Fruit fly (Drosophila melanogaster) whole organism, embryonic: ENCODE results near the gene CG12253.
A peak's percentile ranks its signal among the peaks of the same experiment; 100 is the strongest.

Source experiments
- Abd-B ChIP-seq: fragments of 200-800 bp; sonication (Bioruptor generic); optimal IDR thresholded peaks from 2 replicates; lab custom pipeline; 2018; ENCODE audit warnings: missing biosample characterization, mild to moderate bottlenecking, missing genetic modification characterization, moderate library complexity
- CG11085 ChIP-seq: fragments of 200-800 bp; sonication (Bioruptor generic); IDR thresholded peaks from 2 replicates; pipeline ENCODE4 v1.3.6; 2022; ENCODE audit warnings: missing biosample characterization, missing genetic modification characterization
- CG11695 ChIP-seq: fragments of 200-800 bp; sonication (Bioruptor generic); IDR thresholded peaks from 3 replicates; pipeline ENCODE4 v1.3.6; 2022; ENCODE audit warnings: missing biosample characterization, missing genetic modification characterization
- CG11696 ChIP-seq: fragments of 200-800 bp; sonication (Bioruptor generic); IDR thresholded peaks from 2 replicates; pipeline ENCODE4 v1.3.6; 2022; ENCODE audit warnings: missing biosample characterization, missing genetic modification characterization
- CG1233 ChIP-seq: fragments of 200-800 bp; sonication (Bioruptor generic); optimal IDR thresholded peaks from 4 replicates; lab custom pipeline; 2018; ENCODE audit warnings: missing biosample characterization, mild to moderate bottlenecking, missing genetic modification characterization
- CG12942 ChIP-seq: fragments of 200-800 bp; sonication (Bioruptor generic); optimal IDR thresholded peaks from 3 replicates; lab custom pipeline; 2016; ENCODE audit warnings: missing biosample characterization, missing genetic modification characterization
- CG14014 ChIP-seq: fragments of 200-800 bp; sonication (Bioruptor generic); IDR thresholded peaks from 2 replicates; pipeline ENCODE4 v1.3.6; 2022; ENCODE audit warnings: missing biosample characterization, missing genetic modification characterization
- CG14050 ChIP-seq: fragments of 200-800 bp; sonication (Bioruptor generic); IDR thresholded peaks from 3 replicates; pipeline ENCODE4 v1.3.6; 2022; ENCODE audit warnings: missing biosample characterization, missing genetic modification characterization
- CG15269 ChIP-seq: fragments of 200-800 bp; sonication (Bioruptor generic); optimal IDR thresholded peaks from 2 replicates; lab custom pipeline; 2018; ENCODE audit warnings: missing biosample characterization, mild to moderate bottlenecking, missing genetic modification characterization, moderate library complexity
- CG15514 ChIP-seq: fragments of 200-800 bp; sonication (Bioruptor generic); optimal IDR thresholded peaks from 3 replicates; lab custom pipeline; 2017; ENCODE audit warnings: missing biosample characterization, missing genetic modification characterization, mild to moderate bottlenecking, moderate library complexity, missing genetic modification reagents
- CG17328 ChIP-seq: fragments of 200-800 bp; sonication (Bioruptor generic); IDR thresholded peaks from 2 replicates; pipeline ENCODE4 v1.3.6; 2022; ENCODE audit warnings: missing biosample characterization, missing genetic modification characterization
- CG18011 ChIP-seq: fragments of 200-800 bp; sonication (Bioruptor generic); optimal IDR thresholded peaks from 2 replicates; lab custom pipeline; 2017; ENCODE audit warnings: missing biosample characterization, missing genetic modification characterization, mild to moderate bottlenecking, moderate library complexity, missing genotype
- CG18619 ChIP-seq: fragments of 200-800 bp; sonication (Bioruptor generic); optimal IDR thresholded peaks from 3 replicates; lab custom pipeline; 2017; ENCODE audit warnings: missing biosample characterization, mild to moderate bottlenecking, missing genetic modification characterization
- CG31388 ChIP-seq: fragments of 200-800 bp; sonication (Bioruptor generic); optimal IDR thresholded peaks from 2 replicates; lab custom pipeline; 2016; ENCODE audit warnings: missing biosample characterization, missing genetic modification characterization
- CG31441 ChIP-seq: fragments of 200-800 bp; sonication (Bioruptor generic); IDR thresholded peaks from 2 replicates; pipeline ENCODE4 v1.3.6; 2022; ENCODE audit warnings: missing biosample characterization, missing genetic modification characterization
- CG32772 ChIP-seq: fragments of 200-800 bp; sonication (Bioruptor generic); IDR thresholded peaks from 2 replicates; pipeline ENCODE4 v1.3.6; 2022; ENCODE audit warnings: missing biosample characterization, missing genetic modification characterization
- CG6765 ChIP-seq: fragments of 200-800 bp; sonication (Bioruptor generic); optimal IDR thresholded peaks from 3 replicates; lab custom pipeline; 2017; ENCODE audit warnings: missing biosample characterization, mild to moderate bottlenecking, missing genetic modification characterization
- CG9817 ChIP-seq: fragments of 200-800 bp; sonication (Bioruptor generic); optimal IDR thresholded peaks from 2 replicates; lab custom pipeline; 2018; ENCODE audit warnings: missing biosample characterization, mild to moderate bottlenecking, missing genetic modification characterization, moderate library complexity
- CG9932 ChIP-seq: fragments of 200-800 bp; sonication (Bioruptor generic); IDR thresholded peaks from 2 replicates; pipeline ENCODE4 v1.3.6; 2022; ENCODE audit warnings: missing biosample characterization, missing genetic modification characterization
- CkIIα-i1 ChIP-seq: fragments of 200-800 bp; sonication (Bioruptor generic); IDR thresholded peaks from 2 replicates; pipeline ENCODE4 v1.3.6; 2022; ENCODE audit warnings: missing biosample characterization, missing genetic modification characterization
- D ChIP-seq, 2 experiments: fragments of 200-800 bp in 1 of 2; fragments of >200 bp in 1 of 2; sonication (Bioruptor generic) in 1 of 2; optimal IDR thresholded peaks; 2 replicates in 1 of 2; 3 replicates in 1 of 2; lab custom pipeline; 2017; ENCODE audit warnings: mild to moderate bottlenecking in 1 of 2, missing biosample characterization in 1 of 2, missing genetic modification characterization in 1 of 2, missing genetic modification reagents in 1 of 2
- Dbx ChIP-seq: fragments of 200-800 bp; sonication (Bioruptor generic); IDR thresholded peaks from 3 replicates; pipeline ENCODE4 v1.3.6; 2022; ENCODE audit warnings: missing biosample characterization, missing genetic modification characterization
- Fer1 ChIP-seq: fragments of 200-800 bp; sonication (Bioruptor generic); optimal IDR thresholded peaks from 2 replicates; lab custom pipeline; 2017; ENCODE audit warnings: missing biosample characterization, mild to moderate bottlenecking, missing genetic modification characterization
- Fer3 ChIP-seq: fragments of 200-800 bp; sonication (Bioruptor generic); optimal IDR thresholded peaks from 2 replicates; lab custom pipeline; 2018; ENCODE audit warnings: missing biosample characterization, mild to moderate bottlenecking, missing genetic modification characterization, moderate library complexity
- HLH54F ChIP-seq: fragments of 200-800 bp; sonication (Bioruptor generic); optimal IDR thresholded peaks from 3 replicates; lab custom pipeline; 2016; ENCODE audit warnings: missing biosample characterization, missing genetic modification characterization
- Hsf ChIP-seq: fragments of 200-800 bp; sonication (Bioruptor generic); optimal IDR thresholded peaks from 3 replicates; lab custom pipeline; 2016; ENCODE audit warnings: missing biosample characterization, missing genetic modification characterization
- Mad ChIP-seq: fragments of 200-800 bp; sonication (Bioruptor generic); optimal IDR thresholded peaks from 2 replicates; lab custom pipeline; 2016; ENCODE audit warnings: missing biosample characterization, missing genetic modification characterization
- Myb ChIP-seq: fragments of 200-800 bp; sonication (Bioruptor generic); optimal IDR thresholded peaks from 2 replicates; lab custom pipeline; 2016; ENCODE audit warnings: missing biosample characterization, missing genetic modification characterization
- Nf-YC ChIP-seq: fragments of 200-800 bp; optimal IDR thresholded peaks from 3 replicates; lab custom pipeline; 2019; ENCODE audit warnings: missing biosample characterization, mild to moderate bottlenecking, missing genetic modification characterization, moderate library complexity
- Side ChIP-seq: fragments of 200-800 bp; sonication (Bioruptor generic); optimal IDR thresholded peaks from 2 replicates; lab custom pipeline; 2016; ENCODE audit warnings: missing biosample characterization, missing genetic modification characterization
- YL-1 ChIP-seq: fragments of 200-800 bp; sonication (Bioruptor generic); optimal IDR thresholded peaks from 3 replicates; lab custom pipeline; 2017; ENCODE audit warnings: missing biosample characterization, mild to moderate bottlenecking, missing genetic modification characterization
- bowl ChIP-seq: fragments of 200-800 bp; sonication (Bioruptor generic); IDR thresholded peaks from 2 replicates; pipeline ENCODE4 v1.3.6; 2022; ENCODE audit warnings: missing biosample characterization, missing genetic modification characterization
- bsh ChIP-seq, 2 experiments: fragments of 200-800 bp; sonication (Bioruptor generic); optimal IDR thresholded peaks; 2 replicates each; lab custom pipeline; 2017 to 2018; ENCODE audit warnings: mild to moderate bottlenecking in 2 of 2, missing biosample characterization in 2 of 2, missing genetic modification characterization in 2 of 2, moderate library complexity in 1 of 2
- cwo ChIP-seq: fragments of 200-800 bp; sonication (Bioruptor generic); optimal IDR thresholded peaks from 3 replicates; lab custom pipeline; 2017; ENCODE audit warnings: missing biosample characterization, missing genetic modification characterization, mild to moderate bottlenecking, moderate library complexity, missing genetic modification reagents
- da ChIP-seq: fragments of 200-800 bp; sonication (Bioruptor generic); optimal IDR thresholded peaks from 2 replicates; lab custom pipeline; 2016; ENCODE audit warnings: missing biosample characterization, missing genetic modification characterization
- fd102C ChIP-seq: fragments of 200-800 bp; sonication (Bioruptor generic); optimal IDR thresholded peaks from 2 replicates; lab custom pipeline; 2018; ENCODE audit warnings: missing biosample characterization, mild to moderate bottlenecking, missing genetic modification characterization, moderate library complexity
- grau ChIP-seq: fragments of 200-800 bp; optimal IDR thresholded peaks from 3 replicates; lab custom pipeline; 2019; ENCODE audit warnings: missing biosample characterization, mild to moderate bottlenecking, missing genetic modification characterization, moderate library complexity
- lab ChIP-seq: fragments of 200-800 bp; sonication (Bioruptor generic); optimal IDR thresholded peaks from 3 replicates; lab custom pipeline; 2017; ENCODE audit warnings: missing biosample characterization, missing genetic modification characterization, mild to moderate bottlenecking, moderate library complexity, missing genetic modification reagents
- lbe ChIP-seq: fragments of 200-800 bp; sonication (Bioruptor generic); optimal IDR thresholded peaks from 2 replicates; lab custom pipeline; 2016; ENCODE audit warnings: missing biosample characterization, mild to moderate bottlenecking, missing genetic modification characterization
- lilli ChIP-seq: fragments of 200-800 bp; sonication (Bioruptor generic); optimal IDR thresholded peaks from 3 replicates; lab custom pipeline; 2016; ENCODE audit warnings: missing biosample characterization, missing genetic modification characterization
- p53 ChIP-seq: fragments of 200-800 bp; sonication (Bioruptor generic); optimal IDR thresholded peaks from 2 replicates; lab custom pipeline; 2016; ENCODE audit warnings: missing biosample characterization, missing genetic modification characterization
- pan ChIP-seq, 4 experiments: fragments of >200 bp in 3 of 4; fragments of 200-800 bp in 1 of 4; sonication (Bioruptor generic) in 1 of 4; optimal IDR thresholded peaks in 3 of 4; IDR thresholded peaks in 1 of 4; 2 replicates each; pipeline versions ENCODE4 v1.3.6 to Lab custom; 2017 to 2022; ENCODE audit warnings: missing biosample characterization in 2 of 4, missing genetic modification characterization in 2 of 4, mixed read lengths in 1 of 4
- pnt ChIP-seq: fragments of 200-800 bp; sonication (Bioruptor generic); optimal IDR thresholded peaks from 3 replicates; lab custom pipeline; 2016; ENCODE audit warnings: missing biosample characterization, missing genetic modification characterization
- row ChIP-seq: fragments of 200-800 bp; sonication (Bioruptor generic); IDR thresholded peaks from 3 replicates; pipeline ENCODE4 v1.3.6; 2022; ENCODE audit warnings: missing biosample characterization, missing genetic modification characterization
- scrt ChIP-seq: fragments of 200-800 bp; sonication (Bioruptor generic); optimal IDR thresholded peaks from 2 replicates; lab custom pipeline; 2018; ENCODE audit warnings: missing biosample characterization, mild to moderate bottlenecking, missing genetic modification characterization, moderate library complexity
- sens ChIP-seq: fragments of 200-800 bp; sonication (Bioruptor generic); peaks from one replicate; lab custom pipeline; 2016; ENCODE audit warnings: missing biosample characterization, missing genetic modification characterization
- sna ChIP-seq: fragments of 200-800 bp; sonication (Bioruptor generic); IDR thresholded peaks from 2 replicates; pipeline ENCODE4 v1.3.6; 2022; ENCODE audit warnings: missing biosample characterization, missing genetic modification characterization; ENCODE audit not compliant: partially characterized antibody
- so ChIP-seq: fragments of 200-800 bp; sonication (Bioruptor generic); IDR thresholded peaks from 3 replicates; pipeline ENCODE4 v1.3.6; 2022; ENCODE audit warnings: missing biosample characterization, missing genetic modification characterization
- tap ChIP-seq: fragments of 200-800 bp; optimal IDR thresholded peaks from 3 replicates; lab custom pipeline; 2019; ENCODE audit warnings: missing biosample characterization, mild to moderate bottlenecking, missing genetic modification characterization, moderate library complexity
- trem ChIP-seq: fragments of 200-800 bp; optimal IDR thresholded peaks from 3 replicates; lab custom pipeline; 2019; ENCODE audit warnings: missing biosample characterization, mild to moderate bottlenecking, missing genetic modification characterization, moderate library complexity

Gene CG12253

dm6 chr2L:10986138-10986537, 1.5 kb upstream of the CG12253 start (continued):
- TF ChIP-seq pnt, result no peak
- TF ChIP-seq CG32772, result peak; percentile 63; the same call in 1 of the 2 replicates
- TF ChIP-seq HLH54F, result no peak
- TF ChIP-seq row, result peak; percentile 30; the same call in 1 of the 3 replicates
- no peak for TF ChIP-seq CG9817 (tag; lab: Kevin White, UChicago)
- peak; percentile 17 for TF ChIP-seq lbe
- no peak for TF ChIP-seq CG15514 (GFP tag; lab: Kevin White, UChicago)
- TF ChIP-seq Hsf (GFP tag; lab: Kevin White, UChicago), result no peak
- no peak for TF ChIP-seq fd102C (GFP tag; lab: Kevin White, UChicago)
- peak; percentile 42 for TF ChIP-seq Fer3 (tag; lab: Kevin White, UChicago)
- peak; percentile 1 for TF ChIP-seq lilli (GFP tag; lab: Kevin White, UChicago)
- no peak for TF ChIP-seq Mad
- peak; percentile 69 for TF ChIP-seq CG14014
- peak; percentile 75 for TF ChIP-seq cwo (GFP tag; lab: Kevin White, UChicago)
- TF ChIP-seq Nf-YC, result no peak
- peak; percentile 14 for TF ChIP-seq CG1233 (GFP tag; lab: Kevin White, UChicago)
- no peak for TF ChIP-seq CG15269 (tag; lab: Kevin White, UChicago)
- peak; percentile 89 for TF ChIP-seq sens
- no peak for TF ChIP-seq CG17328 (GFP tag; lab: Robert Waterston, UW)
- peak; percentile 6 for TF ChIP-seq scrt
- TF ChIP-seq CG11695 (GFP tag; lab: Robert Waterston, UW), result peak; percentile 58; the same call in 1 of the 3 replicates
- no peak for TF ChIP-seq D (optimal IDR thresholded peaks at IDR 0.05; lab: Kevin White, UChicago)
- TF ChIP-seq D (GFP tag; optimal IDR thresholded peaks at IDR 0.05; lab: Kevin White, UChicago), result peak; percentile 40
- TF ChIP-seq CkIIα-i1, result no peak
- TF ChIP-seq sna (GFP tag; lab: Robert Waterston, UW), result no peak
- no peak for TF ChIP-seq pan (optimal IDR thresholded peaks at IDR 0.05; lab: Kevin White, UChicago)
- peak in 1 of 2 experiments; percentile 82 for TF ChIP-seq pan (GFP tag; optimal IDR thresholded peaks at IDR 0.05 in 1 of 2, IDR thresholded peaks at IDR 0.05 in 1 of 2)
- TF ChIP-seq grau (tag; lab: Kevin White, UChicago), result no peak
- no peak for TF ChIP-seq CG12942
- 0 out of 3 replicates have a peak, but pooled peaks have one; percentile 62 for TF ChIP-seq so (GFP tag; lab: Robert Waterston, UW)
- no peak for TF ChIP-seq p53 (GFP tag; lab: Kevin White, UChicago)
- TF ChIP-seq Side (GFP tag; lab: Kevin White, UChicago), result no peak
- no peak for TF ChIP-seq tap
- TF ChIP-seq CG14050 (GFP tag; lab: Robert Waterston, UW), result no peak
- no peak for TF ChIP-seq Abd-B (GFP tag; lab: Kevin White, UChicago)
- TF ChIP-seq Dbx, result no peak
- TF ChIP-seq Fer1 (GFP tag; lab: Kevin White, UChicago), result peak; percentile 47
- peak in 1 of 2 experiments; percentile 31 for TF ChIP-seq bsh (GFP tag; optimal IDR thresholded peaks at IDR 0.05; lab: Kevin White, UChicago)
- peak; percentile 68 for TF ChIP-seq CG11696 (GFP tag; lab: Robert Waterston, UW)
- TF ChIP-seq lab, result no peak
- TF ChIP-seq bowl, result 0 out of 2 replicates have a peak, but pooled peaks have one; percentile 9
- peak; percentile 18 for TF ChIP-seq trem (tag; lab: Kevin White, UChicago)
- TF ChIP-seq CG6765 (GFP tag; lab: Kevin White, UChicago), result no peak
- TF ChIP-seq CG31388, result no peak
- TF ChIP-seq CG18619 (GFP tag; lab: Kevin White, UChicago), result no peak
- no peak for TF ChIP-seq Myb (GFP tag; lab: Kevin White, UChicago)
- TF ChIP-seq CG18011 (GFP tag; lab: Kevin White, UChicago), result no peak
- no peak for TF ChIP-seq da (GFP tag; lab: Kevin White, UChicago)
- TF ChIP-seq YL-1 (GFP tag; lab: Kevin White, UChicago), result no peak
- no peak for TF ChIP-seq CG11085 (GFP tag; lab: Robert Waterston, UW)
- TF ChIP-seq CG31441 (GFP tag; lab: Robert Waterston, UW), result peak; percentile 67
- peak; percentile 58 for TF ChIP-seq CG9932
